Worm (Caenorhabditis elegans) whole organism, L3 larva: Measurements from ENCODE around the gene C46A5.6.

Source experiments
- nhr-237 ChIP-seq: fragments of 150-350 bp; optimal IDR thresholded peaks from 2 replicates; lab custom pipeline; 2014; ENCODE audit warnings: missing biosample characterization, missing genetic modification characterization
- pqm-1 ChIP-seq: fragments of 150-350 bp; optimal IDR thresholded peaks from 2 replicates; lab custom pipeline; 2017; ENCODE audit warnings: missing biosample characterization, missing genetic modification characterization, inconsistent platforms
- tbx-2 ChIP-seq: sonication (generic microtip); optimal IDR thresholded peaks from 2 replicates; lab custom pipeline; 2016; ENCODE audit warnings: mild to moderate bottlenecking, missing genetic modification characterization, missing compliant biosample characterization

- TF ChIP-seq nhr-237: no peak
- TF ChIP-seq pqm-1: no peak
- TF ChIP-seq tbx-2 (tag; lab: Kevin White, UChicago): no peak
Observed at ce11 chrIV:7757245-7757644, 6.4 kb downstream of the C46A5.6 start, which contains the start of gene C46A5.4.
